Fruit fly (Drosophila melanogaster): ENCODE measurements around the gene CG4151.

- TF ChIP-seq CG3995 (GFP tag; optimal IDR thresholded peaks at IDR 0.05): no peak
- no peak for TF ChIP-seq CG17385 (GFP tag; optimal IDR thresholded peaks at IDR 0.05)
- no peak for TF ChIP-seq CG2712 (tag; optimal IDR thresholded peaks at IDR 0.05)
- TF ChIP-seq Jarid2 (GFP tag; optimal IDR thresholded peaks at IDR 0.05): no peak
- TF ChIP-seq CG11456 (GFP tag; IDR thresholded peaks at IDR 0.05): no peak
- TF ChIP-seq sna (GFP tag; IDR thresholded peaks at IDR 0.05; ENCODE audit: partially characterized antibody): no peak
- no peak for TF ChIP-seq ac (GFP tag; optimal IDR thresholded peaks at IDR 0.05)
- no peak for TF ChIP-seq sqz (GFP tag; optimal IDR thresholded peaks at IDR 0.05)
- TF ChIP-seq pnt (GFP tag; optimal IDR thresholded peaks at IDR 0.05): no peak
- no peak for TF ChIP-seq Dek (tag; optimal IDR thresholded peaks at IDR 0.05)
- no peak for TF ChIP-seq CG1792 (GFP tag; optimal IDR thresholded peaks at IDR 0.05)
- no peak for TF ChIP-seq CHES-1-like (GFP tag; optimal IDR thresholded peaks at IDR 0.05)
Measured at dm6 chrX:5496727-5497126, 4.5 kb upstream of the CG4151 start.

Data from whole organism, embryonic.